Worm (Caenorhabditis elegans) whole organism, L3 larva: ENCODE data around the gene npp-1.
A peak's percentile ranks its signal among the peaks of the same experiment; 100 is the strongest.

ENCODE experiments used
- R02D3.7 ChIP-seq: fragments of 150-350 bp; optimal IDR thresholded peaks from 2 replicates; lab custom pipeline; 2014; ENCODE audit warnings: missing biosample characterization, missing genetic modification characterization
- ZK546.5 ChIP-seq: sonication (generic microtip); optimal IDR thresholded peaks from 2 replicates; lab custom pipeline; 2017; ENCODE audit warnings: missing biosample characterization, missing genetic modification characterization
- ama-1 ChIP-seq: fragments of 150-350 bp; optimal IDR thresholded peaks from 2 replicates; lab custom pipeline; 2018
- ceh-28 ChIP-seq: fragments of 150-350 bp; optimal IDR thresholded peaks from 2 replicates; lab custom pipeline; 2014; ENCODE audit warnings: missing biosample characterization, missing genetic modification reagents, missing genetic modification characterization
- ceh-82 ChIP-seq: fragments of 150-350 bp; optimal IDR thresholded peaks from 2 replicates; lab custom pipeline; 2014; ENCODE audit warnings: missing biosample characterization, missing genetic modification characterization
- ceh-9 ChIP-seq: sonication (generic microtip); optimal IDR thresholded peaks from 2 replicates; lab custom pipeline; 2018; ENCODE audit warnings: missing biosample characterization, missing genetic modification characterization
- egl-5 ChIP-seq: fragments of 150-350 bp; optimal IDR thresholded peaks from 2 replicates; lab custom pipeline; 2017; ENCODE audit warnings: missing biosample characterization, missing genetic modification reagents, missing genetic modification characterization, inconsistent platforms
- elt-2 ChIP-seq: sonication (generic microtip); optimal IDR thresholded peaks from 2 replicates; lab custom pipeline; 2016; ENCODE audit warnings: missing genetic modification reagents, mild to moderate bottlenecking, missing genetic modification characterization, missing compliant biosample characterization
- elt-3 ChIP-seq, 3 experiments: fragments of 150-350 bp in 1 of 3; sonication (generic microtip) in 2 of 3; optimal IDR thresholded peaks; 2 replicates in 2 of 3; 4 replicates in 1 of 3; lab custom pipeline; 2014 to 2017; ENCODE audit warnings: missing biosample characterization in 3 of 3, missing genetic modification characterization in 3 of 3
- fkh-10 ChIP-seq: sonication (generic microtip); optimal IDR thresholded peaks from 2 replicates; lab custom pipeline; 2017; ENCODE audit warnings: missing biosample characterization, missing genetic modification reagents, missing genetic modification characterization
- fkh-2 ChIP-seq: fragments of 150-350 bp; optimal IDR thresholded peaks from 2 replicates; lab custom pipeline; 2014; ENCODE audit warnings: missing biosample characterization, missing genetic modification reagents, missing genetic modification characterization
- hmg-11 ChIP-seq: sonication (generic microtip); optimal IDR thresholded peaks from 2 replicates; lab custom pipeline; 2016; ENCODE audit warnings: missing genetic modification characterization, missing compliant biosample characterization
- jun-1 ChIP-seq: fragments of 150-350 bp; optimal IDR thresholded peaks from 2 replicates; lab custom pipeline; 2014; ENCODE audit warnings: missing biosample characterization, missing genetic modification reagents, missing genetic modification characterization
- lin-15B ChIP-seq: fragments of 150-350 bp; optimal IDR thresholded peaks from 2 replicates; lab custom pipeline; 2014; ENCODE audit warnings: missing biosample characterization, missing genetic modification characterization
- lin-39 ChIP-seq: fragments of 150-350 bp; optimal IDR thresholded peaks from 2 replicates; lab custom pipeline; 2018; ENCODE audit warnings: missing biosample characterization, missing genetic modification reagents, missing genetic modification characterization
- lsy-12 ChIP-seq: sonication (generic microtip); optimal IDR thresholded peaks from 2 replicates; lab custom pipeline; 2016; ENCODE audit warnings: mild to moderate bottlenecking, missing genetic modification characterization, missing compliant biosample characterization
- mdl-1 ChIP-seq: fragments of 150-350 bp; optimal IDR thresholded peaks from 2 replicates; lab custom pipeline; 2014; ENCODE audit warnings: missing biosample characterization, missing genetic modification characterization
- nfya-1 ChIP-seq: sonication (generic microtip); optimal IDR thresholded peaks from 2 replicates; lab custom pipeline; 2017; ENCODE audit warnings: missing genetic modification characterization, mild to moderate bottlenecking, missing compliant biosample characterization, antibody characterized with exemption, moderate library complexity; ENCODE audit not compliant: insufficient read depth
- nhr-11 ChIP-seq: fragments of 150-350 bp; optimal IDR thresholded peaks from 2 replicates; lab custom pipeline; 2014; ENCODE audit warnings: missing biosample characterization, missing genetic modification characterization
- nhr-12 ChIP-seq: fragments of 150-350 bp; optimal IDR thresholded peaks from 2 replicates; lab custom pipeline; 2014; ENCODE audit warnings: missing biosample characterization, missing genetic modification characterization
- nhr-23 ChIP-seq: fragments of 150-350 bp; optimal IDR thresholded peaks from 2 replicates; lab custom pipeline; 2014; ENCODE audit warnings: missing biosample characterization, missing genetic modification reagents, missing genetic modification characterization
- nhr-237 ChIP-seq: fragments of 150-350 bp; optimal IDR thresholded peaks from 2 replicates; lab custom pipeline; 2014; ENCODE audit warnings: missing biosample characterization, missing genetic modification characterization
- nhr-25 ChIP-seq: sonication (generic microtip); optimal IDR thresholded peaks from 2 replicates; lab custom pipeline; 2017; ENCODE audit warnings: missing biosample characterization, missing genetic modification characterization
- nhr-28 ChIP-seq: fragments of 150-350 bp; optimal IDR thresholded peaks from 2 replicates; lab custom pipeline; 2014; ENCODE audit warnings: missing biosample characterization, missing genetic modification characterization
- nhr-43 ChIP-seq: sonication (generic microtip); optimal IDR thresholded peaks from 2 replicates; lab custom pipeline; 2016; ENCODE audit warnings: mild to moderate bottlenecking, missing genetic modification characterization, missing compliant biosample characterization; ENCODE audit not compliant: poor library complexity, severe bottlenecking
- nhr-67 ChIP-seq: fragments of 150-350 bp; optimal IDR thresholded peaks from 2 replicates; lab custom pipeline; 2014; ENCODE audit warnings: missing biosample characterization, missing genetic modification characterization
- nhr-76 ChIP-seq: fragments of 150-350 bp; sonication (generic microtip); optimal IDR thresholded peaks from 5 replicates; lab custom pipeline; 2014; ENCODE audit warnings: missing biosample characterization, missing genetic modification characterization
- nhr-77 ChIP-seq: fragments of 150-350 bp; optimal IDR thresholded peaks from 2 replicates; lab custom pipeline; 2014; ENCODE audit warnings: missing biosample characterization, missing genetic modification characterization
- pha-4 ChIP-seq: fragments of 150-350 bp; optimal IDR thresholded peaks from 2 replicates; lab custom pipeline; 2014; ENCODE audit warnings: missing biosample characterization, missing genetic modification reagents, missing genetic modification characterization
- pqm-1 ChIP-seq: fragments of 150-350 bp; optimal IDR thresholded peaks from 2 replicates; lab custom pipeline; 2017; ENCODE audit warnings: missing biosample characterization, missing genetic modification characterization, inconsistent platforms
- skn-1 ChIP-seq: fragments of 150-350 bp; optimal IDR thresholded peaks from 2 replicates; lab custom pipeline; 2014; ENCODE audit warnings: missing biosample characterization, missing genetic modification characterization
- snpc-4 ChIP-seq: fragments of 150-350 bp; optimal IDR thresholded peaks from 2 replicates; lab custom pipeline; 2014; ENCODE audit warnings: missing biosample characterization, missing genetic modification characterization
- tbx-2 ChIP-seq: sonication (generic microtip); optimal IDR thresholded peaks from 2 replicates; lab custom pipeline; 2016; ENCODE audit warnings: mild to moderate bottlenecking, missing genetic modification characterization, missing compliant biosample characterization
- unc-39 ChIP-seq: sonication (generic microtip); optimal IDR thresholded peaks from 4 replicates; lab custom pipeline; 2017; ENCODE audit warnings: missing biosample characterization, missing genetic modification characterization
- unc-62 ChIP-seq: fragments of 150-350 bp; sonication (generic microtip); optimal IDR thresholded peaks from 4 replicates; lab custom pipeline; 2014; ENCODE audit warnings: missing biosample characterization, missing genetic modification reagents, missing genetic modification characterization
- zag-1 ChIP-seq: fragments of 150-350 bp; optimal IDR thresholded peaks from 2 replicates; lab custom pipeline; 2014; ENCODE audit warnings: missing biosample characterization, missing genetic modification characterization
- ztf-11 ChIP-seq: fragments of 150-350 bp; optimal IDR thresholded peaks from 2 replicates; lab custom pipeline; 2014; ENCODE audit warnings: missing biosample characterization, missing genetic modification characterization
- ztf-4 ChIP-seq: fragments of 150-350 bp; optimal IDR thresholded peaks from 2 replicates; lab custom pipeline; 2014; ENCODE audit warnings: missing biosample characterization, missing genetic modification characterization

Gene npp-1

ce11 chrIV:9875646-9876045, 17.4 kb downstream of the npp-1 start:
- peak; percentile 58 for TF ChIP-seq nhr-23
- TF ChIP-seq pqm-1 (tag; lab: Kevin White, UChicago), result peak; percentile 50
- no peak for TF ChIP-seq tbx-2 (tag; lab: Kevin White, UChicago)
- peak; percentile 70 for TF ChIP-seq jun-1 (tag; lab: Kevin White, UChicago)
- peak; percentile 81 for TF ChIP-seq elt-2 (tag; lab: Kevin White, UChicago)
- TF ChIP-seq nhr-76 (tag; lab: Kevin White, UChicago), result peak; percentile 17
- TF ChIP-seq nhr-67, result no peak
- no peak for TF ChIP-seq ZK546.5 (tag; lab: Kevin White, UChicago)
- TF ChIP-seq zag-1 (tag; lab: Kevin White, UChicago), result no peak
- TF ChIP-seq nhr-43 (tag; lab: Kevin White, UChicago), result peak; percentile 87
- peak; percentile 14 for TF ChIP-seq ceh-28
- TF ChIP-seq nhr-25 (tag; lab: Kevin White, UChicago), result peak; percentile 47
- no peak for TF ChIP-seq mdl-1 (tag; lab: Kevin White, UChicago)
- peak; percentile 53 for TF ChIP-seq pha-4 (tag; lab: Kevin White, UChicago)
- no peak for TF ChIP-seq fkh-2 (tag; lab: Kevin White, UChicago)
- no peak for TF ChIP-seq egl-5
- no peak for TF ChIP-seq nhr-28 (tag; lab: Kevin White, UChicago)
- TF ChIP-seq nhr-11 (tag; lab: Kevin White, UChicago), result no peak

- TF ChIP-seq nhr-67 (no peak), ceh-9 (tag; lab: Kevin White, UChicago) (no peak), unc-62 (GFP tag; lab: Kevin White, UChicago) (no peak), nhr-77 (tag; lab: Kevin White, UChicago) (no peak), nhr-43 (tag; lab: Kevin White, UChicago) (no peak), elt-2 (tag; lab: Kevin White, UChicago) (no peak), nhr-23 (no peak), ceh-82 (tag; lab: Kevin White, UChicago) (no peak), pqm-1 (tag; lab: Kevin White, UChicago) (no peak), ceh-28 (no peak)
Measured at ce11 chrIV:9878893-9879379, 20.6 kb downstream of the npp-1 start, which contains the start of gene nhr-4. TSS of gene nhr-4 (plus strand) at chrIV:9879329.

- no peak for TF ChIP-seq nhr-67
- TF ChIP-seq R02D3.7 (tag; lab: Kevin White, UChicago), result no peak
- peak; percentile 13 for TF ChIP-seq pqm-1 (tag; lab: Kevin White, UChicago)
- TF ChIP-seq lin-15B (tag; lab: Kevin White, UChicago), result peak; percentile 78
- TF ChIP-seq lin-39 (tag; lab: Kevin White, UChicago), result peak; percentile 59
- peak; percentile 19 for TF ChIP-seq hmg-11
- no peak for TF ChIP-seq unc-39 (tag; lab: Kevin White, UChicago)
- TF ChIP-seq egl-5, result peak; percentile 64
- no peak for TF ChIP-seq nhr-28 (tag; lab: Kevin White, UChicago)
- no peak for TF ChIP-seq ztf-11 (tag; lab: Kevin White, UChicago)
- TF ChIP-seq jun-1 (tag; lab: Kevin White, UChicago), result no peak
- TF ChIP-seq snpc-4, result peak; percentile 61
- no peak for TF ChIP-seq nhr-237 (tag; lab: Kevin White, UChicago)
- TF ChIP-seq elt-2 (tag; lab: Kevin White, UChicago), result peak; percentile 34
- TF ChIP-seq fkh-2 (tag; lab: Kevin White, UChicago), result no peak
Measured at ce11 chrIV:9884257-9884656, 26.0 kb downstream of the npp-1 start, which contains the start of the genes prp-18 and mccc-1. TSS of gene prp-18 (minus strand) at chrIV:9884383. TSS of gene mccc-1 (plus strand) at chrIV:9884570.

ce11 chrIV:9889857-9890256, 31.6 kb downstream of the npp-1 start, which contains the start of gene ttbk-3:
TSS of gene ttbk-3 (minus strand) at chrIV:9889957.
- TF ChIP-seq nhr-12 (tag; lab: Kevin White, UChicago) (no peak), zag-1 (tag; lab: Kevin White, UChicago) (no peak), elt-3 (tag; optimal IDR thresholded peaks at IDR 0.05; lab: Kevin White, UChicago) (no peak), lsy-12 (tag; lab: Kevin White, UChicago) (no peak), mdl-1 (tag; lab: Kevin White, UChicago) (no peak)
- TF ChIP-seq, all 47 proteins: peak for 0

- TF ChIP-seq nfya-1 (tag; lab: Kevin White, UChicago) (no peak), unc-39 (tag; lab: Kevin White, UChicago) (no peak), skn-1 (tag; lab: Kevin White, UChicago) (no peak), ztf-4 (tag; lab: Kevin White, UChicago) (no peak), nhr-76 (tag; lab: Kevin White, UChicago) (no peak), ceh-82 (tag; lab: Kevin White, UChicago) (no peak), ama-1 (no peak), snpc-4 (no peak), lin-15B (tag; lab: Kevin White, UChicago) (no peak), nhr-28 (tag; lab: Kevin White, UChicago) (no peak), tbx-2 (tag; lab: Kevin White, UChicago) (no peak), elt-3 (tag; optimal IDR thresholded peaks at IDR 0.05; lab: Kevin White, UChicago) (no peak), pqm-1 (tag; lab: Kevin White, UChicago) (no peak), ceh-28 (no peak), fkh-10 (GFP tag; lab: Kevin White, UChicago) (no peak), fkh-2 (tag; lab: Kevin White, UChicago) (no peak), nhr-11 (tag; lab: Kevin White, UChicago) (no peak)
Measured at ce11 chrIV:9891938-9892337, 33.6 kb downstream of the npp-1 start, which contains the start of gene F32B6.4. TSS of gene F32B6.4 (minus strand) at chrIV:9892038.
